Fruit fly (Drosophila melanogaster): ENCODE data around the gene Act5C.

DNA sequence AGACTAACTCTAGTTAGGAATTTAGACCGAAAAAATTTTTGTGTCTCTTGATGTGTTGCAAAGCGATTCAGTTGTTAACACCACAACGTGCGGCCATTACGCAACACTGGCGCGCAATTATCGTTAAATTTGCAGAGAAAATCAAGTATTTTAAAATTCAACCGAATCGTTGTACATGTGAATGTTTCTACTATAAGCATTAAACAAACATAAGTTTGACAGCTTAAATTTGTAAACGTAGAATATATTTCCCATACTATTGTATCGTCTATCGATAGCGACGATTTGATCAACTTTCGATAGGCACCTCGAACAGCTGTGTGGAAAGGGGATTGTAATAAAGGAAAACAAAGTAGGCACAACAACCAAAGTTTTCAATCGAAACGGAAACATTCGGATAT, 21.1 kb upstream of the Act5C start, which contains the start of the genes Usp30 and CG16721:
- TF ChIP-seq CG12768 (GFP tag; optimal IDR thresholded peaks at IDR 0.05): peak; percentile 68
- no peak for TF ChIP-seq kay (GFP tag; ENCODE audit: borderline replicate concordance)
- TF ChIP-seq CG33017 (tag; optimal IDR thresholded peaks at IDR 0.05): peak; percentile 71
- TF ChIP-seq toe (GFP tag; optimal IDR thresholded peaks at IDR 0.05): peak; percentile 37
- TF ChIP-seq Clk (GFP tag; optimal IDR thresholded peaks at IDR 0.05): no peak
- TF ChIP-seq bab1 (GFP tag; optimal IDR thresholded peaks at IDR 0.05): peak; percentile 80
- TF ChIP-seq CG1620 (GFP tag; optimal IDR thresholded peaks at IDR 0.05): peak; percentile 89
- TF ChIP-seq tj (GFP tag; optimal IDR thresholded peaks at IDR 0.05): peak; percentile 24
- TF ChIP-seq CG11617 (GFP tag; optimal IDR thresholded peaks at IDR 0.05): peak; percentile 69
- TF ChIP-seq CG5204 (GFP tag; optimal IDR thresholded peaks at IDR 0.05): no peak
- TF ChIP-seq cnc (optimal IDR thresholded peaks at IDR 0.05): no peak
- TF ChIP-seq CG7101 (tag; optimal IDR thresholded peaks at IDR 0.05): peak; percentile 85
- peak; percentile 86 for TF ChIP-seq Mnt (GFP tag; optimal IDR thresholded peaks at IDR 0.05)
